Worm (Caenorhabditis elegans) whole organism, late embryonic: ENCODE results near the gene B0284.3.

ENCODE experiments used
- C08G9.2 ChIP-seq: sonication (generic microtip); optimal IDR thresholded peaks from 2 replicates; lab custom pipeline; 2016; ENCODE audit warnings: mild to moderate bottlenecking, missing genetic modification characterization, moderate library complexity, missing compliant biosample characterization
- K02D7.2 ChIP-seq: sonication (generic microtip); optimal IDR thresholded peaks from 2 replicates; lab custom pipeline; 2017; ENCODE audit warnings: mild to moderate bottlenecking, missing genetic modification characterization, missing compliant biosample characterization
- T23F11.4 ChIP-seq: fragments of 200-800 bp; sonication (Bioruptor generic); optimal IDR thresholded peaks from 2 replicates; lab custom pipeline; 2018; ENCODE audit warnings: mild to moderate bottlenecking, missing genetic modification characterization, missing compliant biosample characterization
- Y22D7AL.16 ChIP-seq: sonication (generic microtip); optimal IDR thresholded peaks from 2 replicates; lab custom pipeline; 2016; ENCODE audit warnings: missing genetic modification characterization, missing compliant biosample characterization
- ahr-1 ChIP-seq: sonication (generic microtip); optimal IDR thresholded peaks from 2 replicates; lab custom pipeline; 2016; ENCODE audit warnings: missing genetic modification characterization, missing compliant biosample characterization
- ceh-14 ChIP-seq: sonication (generic microtip); optimal IDR thresholded peaks from 2 replicates; lab custom pipeline; 2016; ENCODE audit warnings: missing genotype, missing genetic modification characterization, missing compliant biosample characterization
- ceh-18 ChIP-seq: sonication (generic microtip); optimal IDR thresholded peaks from 2 replicates; lab custom pipeline; 2016; ENCODE audit warnings: missing genetic modification characterization, missing compliant biosample characterization
- ceh-19 ChIP-seq: fragments of 200-800 bp; sonication (Bioruptor generic); optimal IDR thresholded peaks from 2 replicates; lab custom pipeline; 2018; ENCODE audit warnings: mild to moderate bottlenecking, missing genetic modification characterization, missing compliant biosample characterization
- ceh-22 ChIP-seq: sonication (generic microtip); optimal IDR thresholded peaks from 2 replicates; lab custom pipeline; 2017; ENCODE audit warnings: missing biosample characterization, missing genetic modification characterization
- ceh-31 ChIP-seq: sonication (generic microtip); optimal IDR thresholded peaks from 2 replicates; lab custom pipeline; 2016; ENCODE audit warnings: missing genetic modification characterization, missing compliant biosample characterization
- ceh-34 ChIP-seq: sonication (generic microtip); optimal IDR thresholded peaks from 2 replicates; lab custom pipeline; 2016; ENCODE audit warnings: mild to moderate bottlenecking, missing genetic modification characterization, missing compliant biosample characterization
- ceh-45 ChIP-seq: fragments of 200-800 bp; sonication (Bioruptor generic); IDR thresholded peaks from 2 replicates; pipeline ENCODE4 v1.3.6; 2022; ENCODE audit warnings: missing genetic modification reagents, missing genetic modification characterization, missing compliant biosample characterization
- ceh-6 ChIP-seq: fragments of 200-800 bp; sonication (Bioruptor generic); optimal IDR thresholded peaks from 2 replicates; lab custom pipeline; 2018; ENCODE audit warnings: mild to moderate bottlenecking, missing genetic modification characterization, missing compliant biosample characterization
- dmd-4 ChIP-seq: sonication (generic microtip); optimal IDR thresholded peaks from 2 replicates; lab custom pipeline; 2016; ENCODE audit warnings: borderline replicate concordance, missing genetic modification characterization, missing compliant biosample characterization
- dve-1 ChIP-seq: sonication (generic microtip); optimal IDR thresholded peaks from 2 replicates; lab custom pipeline; 2017; ENCODE audit warnings: antibody characterized with exemption, mild to moderate bottlenecking, missing genetic modification characterization, missing compliant biosample characterization
- elt-4 ChIP-seq: sonication (generic microtip); optimal IDR thresholded peaks from 2 replicates; lab custom pipeline; 2016; ENCODE audit warnings: missing genetic modification characterization, missing compliant biosample characterization
- ets-4 ChIP-seq: sonication (generic microtip); optimal IDR thresholded peaks from 2 replicates; lab custom pipeline; 2016; ENCODE audit warnings: missing genetic modification characterization, missing compliant biosample characterization
- fax-1 ChIP-seq: sonication (generic microtip); optimal IDR thresholded peaks from 2 replicates; lab custom pipeline; 2016; ENCODE audit warnings: missing genotype, missing genetic modification characterization, missing compliant biosample characterization
- fkh-10 ChIP-seq: fragments of 150-350 bp; optimal IDR thresholded peaks from 2 replicates; lab custom pipeline; 2014; ENCODE audit warnings: missing biosample characterization, missing genetic modification reagents, missing genetic modification characterization
- fkh-6 ChIP-seq: sonication (generic microtip); optimal IDR thresholded peaks from 2 replicates; lab custom pipeline; 2016; ENCODE audit warnings: missing genetic modification characterization, missing compliant biosample characterization
- hlh-6 ChIP-seq: sonication (generic microtip); optimal IDR thresholded peaks from 2 replicates; lab custom pipeline; 2016; ENCODE audit warnings: missing genotype, missing genetic modification characterization, missing compliant biosample characterization
- hlh-8 ChIP-seq: sonication (generic microtip); optimal IDR thresholded peaks from 2 replicates; lab custom pipeline; 2016; ENCODE audit warnings: missing genotype, missing genetic modification characterization, missing compliant biosample characterization
- lim-6 ChIP-seq: sonication (generic microtip); optimal IDR thresholded peaks from 2 replicates; lab custom pipeline; 2016; ENCODE audit warnings: missing genetic modification characterization, missing compliant biosample characterization
- lin-11 ChIP-seq: fragments of 200-800 bp; sonication (Bioruptor generic); optimal IDR thresholded peaks from 2 replicates; lab custom pipeline; 2018; ENCODE audit warnings: mild to moderate bottlenecking, missing genetic modification characterization, missing compliant biosample characterization
- nfya-1 ChIP-seq: sonication (generic microtip); optimal IDR thresholded peaks from 2 replicates; lab custom pipeline; 2017; ENCODE audit warnings: missing genetic modification characterization, mild to moderate bottlenecking, missing compliant biosample characterization, antibody characterized with exemption, moderate library complexity
- nhr-11 ChIP-seq: fragments of 150-350 bp; optimal IDR thresholded peaks from 2 replicates; lab custom pipeline; 2014; ENCODE audit warnings: missing biosample characterization, missing genetic modification characterization
- nhr-232 ChIP-seq: sonication (generic microtip); optimal IDR thresholded peaks from 2 replicates; lab custom pipeline; 2016; ENCODE audit warnings: missing genetic modification characterization, missing compliant biosample characterization
- odd-2 ChIP-seq: sonication (generic microtip); optimal IDR thresholded peaks from 2 replicates; lab custom pipeline; 2017; ENCODE audit warnings: antibody characterized with exemption, mild to moderate bottlenecking, missing genetic modification characterization, missing compliant biosample characterization
- pag-3 ChIP-seq: sonication (generic microtip); optimal IDR thresholded peaks from 2 replicates; lab custom pipeline; 2016; ENCODE audit warnings: missing compliant biosample characterization, missing genetic modification characterization, borderline replicate concordance
- pat-9 ChIP-seq: fragments of 200-800 bp; sonication (Bioruptor generic); optimal IDR thresholded peaks from 2 replicates; lab custom pipeline; 2018; ENCODE audit warnings: mild to moderate bottlenecking, missing genetic modification characterization, moderate library complexity, missing compliant biosample characterization
- pha-4 ChIP-seq: fragments of 150-350 bp; optimal IDR thresholded peaks from 2 replicates; lab custom pipeline; 2018; ENCODE audit warnings: missing biosample characterization, missing genetic modification reagents, missing genetic modification characterization
- pros-1 ChIP-seq: fragments of 150-350 bp; optimal IDR thresholded peaks from 2 replicates; lab custom pipeline; 2014; ENCODE audit warnings: missing biosample characterization, missing genetic modification reagents, missing genetic modification characterization
- ref-2 ChIP-seq: sonication (generic microtip); optimal IDR thresholded peaks from 2 replicates; lab custom pipeline; 2016; ENCODE audit warnings: missing genetic modification characterization, missing compliant biosample characterization
- rnt-1 ChIP-seq: sonication (generic microtip); optimal IDR thresholded peaks from 2 replicates; lab custom pipeline; 2016; ENCODE audit warnings: missing genetic modification characterization, missing compliant biosample characterization
- sdc-2 ChIP-seq: sonication (generic microtip); optimal IDR thresholded peaks from 2 replicates; lab custom pipeline; 2016; ENCODE audit warnings: missing genotype, missing genetic modification characterization, missing compliant biosample characterization
- sox-4 ChIP-seq: sonication (generic microtip); optimal IDR thresholded peaks from 2 replicates; lab custom pipeline; 2017; ENCODE audit warnings: mild to moderate bottlenecking, missing genetic modification characterization, inconsistent platforms, missing compliant biosample characterization
- syd-9 ChIP-seq: sonication (generic microtip); optimal IDR thresholded peaks from 2 replicates; lab custom pipeline; 2016; ENCODE audit warnings: mild to moderate bottlenecking, missing genetic modification characterization, moderate library complexity, missing compliant biosample characterization
- tbx-2 ChIP-seq: sonication (generic microtip); optimal IDR thresholded peaks from 2 replicates; lab custom pipeline; 2016; ENCODE audit warnings: missing genetic modification characterization, missing compliant biosample characterization
- tbx-7 ChIP-seq: sonication (generic microtip); optimal IDR thresholded peaks from 2 replicates; lab custom pipeline; 2016; ENCODE audit warnings: missing genotype, missing genetic modification characterization, missing compliant biosample characterization
- ttx-3 ChIP-seq: sonication (generic microtip); optimal IDR thresholded peaks from 2 replicates; lab custom pipeline; 2016; ENCODE audit warnings: missing genetic modification reagents, missing genetic modification characterization, missing compliant biosample characterization
- unc-42 ChIP-seq: sonication (generic microtip); optimal IDR thresholded peaks from 2 replicates; lab custom pipeline; 2016; ENCODE audit warnings: missing genotype, missing genetic modification characterization, missing compliant biosample characterization
- unc-55 ChIP-seq: sonication (generic microtip); optimal IDR thresholded peaks from 2 replicates; lab custom pipeline; 2017; ENCODE audit warnings: missing biosample characterization, missing genetic modification reagents, missing genetic modification characterization
- zip-5 ChIP-seq: sonication (generic microtip); optimal IDR thresholded peaks from 2 replicates; lab custom pipeline; 2016; ENCODE audit warnings: missing genetic modification characterization, missing compliant biosample characterization
- ztf-16 ChIP-seq: sonication (generic microtip); optimal IDR thresholded peaks from 2 replicates; lab custom pipeline; 2017; ENCODE audit warnings: missing genetic modification characterization, missing compliant biosample characterization

Gene B0284.3

ce11 chrIII:4369381-4369809, 10.2 kb downstream of the B0284.3 start (continued):
- TF ChIP-seq sdc-2 (tag; lab: Kevin White, UChicago) (peak; percentile 56), nfya-1 (tag; lab: Kevin White, UChicago) (peak; percentile 26), K02D7.2 (tag; lab: Kevin White, UChicago) (peak; percentile 44), dmd-4 (peak; percentile 33), pat-9 (tag; lab: Kevin White, UChicago) (peak; percentile 56), dve-1 (peak; percentile 18), syd-9 (tag; lab: Kevin White, UChicago) (peak; percentile 72), fax-1 (tag; lab: Kevin White, UChicago) (peak; percentile 20), unc-42 (tag; lab: Kevin White, UChicago) (peak; percentile 3), sox-4 (tag; lab: Kevin White, UChicago) (peak; percentile 30), ttx-3 (peak; percentile 61), ceh-31 (peak; percentile 29), ceh-45 (peak; percentile 69; the same call in 1 of the 2 replicates)
- TF ChIP-seq, all 69 proteins: peak for 47; not testable (repeated sequence) for 22

- no peak for TF ChIP-seq dve-1
- TF ChIP-seq C08G9.2 (tag; lab: Kevin White, UChicago), result no peak
- TF ChIP-seq elt-4 (tag; lab: Kevin White, UChicago), result no peak
- no peak for TF ChIP-seq T23F11.4 (GFP tag; lab: Kevin White, UChicago)
- no peak for TF ChIP-seq hlh-6 (tag; lab: Kevin White, UChicago)
- no peak for TF ChIP-seq pag-3 (tag; lab: Kevin White, UChicago)
- TF ChIP-seq ceh-22 (tag; lab: Kevin White, UChicago), result no peak
- TF ChIP-seq zip-5 (tag; lab: Kevin White, UChicago), result no peak
- TF ChIP-seq fkh-6 (tag; lab: Kevin White, UChicago), result no peak
- TF ChIP-seq odd-2, result no peak
- no peak for TF ChIP-seq ets-4
- no peak for TF ChIP-seq ahr-1 (tag; lab: Kevin White, UChicago)
Measured at ce11 chrIII:4367649-4368048, 12.0 kb downstream of the B0284.3 start, which contains the start of gene ckb-2. TSS of gene ckb-2 (plus strand) at chrIII:4367949.

DNA sequence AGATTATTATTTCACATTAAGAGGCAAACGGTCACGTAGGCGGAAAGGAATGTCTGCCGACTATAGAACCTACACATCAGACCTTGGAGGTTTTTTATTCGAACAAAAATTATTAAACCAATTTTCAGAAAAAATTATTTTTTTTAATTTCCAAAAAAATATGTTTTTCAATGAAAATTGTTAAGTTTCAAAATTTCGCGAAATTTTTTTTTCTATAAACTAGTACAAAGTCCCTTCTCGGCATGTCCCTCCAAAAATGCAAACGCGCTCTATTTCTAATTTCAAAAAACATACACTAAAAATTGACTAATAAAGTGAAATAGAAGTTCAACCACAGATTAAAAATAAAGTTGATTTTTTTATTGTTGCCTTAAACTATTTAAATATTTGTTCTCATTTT, 14.6 kb downstream of the B0284.3 start, which contains the start of gene ckb-1:
Gene ckb-1, plus strand, starts transcription at position 301 of the 400 bp plus-strand sequence.
- TF ChIP-seq tbx-2 (no peak), pros-1 (tag; lab: Kevin White, UChicago) (no peak), pha-4 (tag; lab: Kevin White, UChicago) (no peak), lim-6 (no peak), fkh-10 (GFP tag; lab: Kevin White, UChicago) (no peak), Y22D7AL.16 (tag; lab: Kevin White, UChicago) (no peak), ceh-18 (tag; lab: Kevin White, UChicago) (no peak), tbx-7 (tag; lab: Kevin White, UChicago) (no peak), unc-55 (GFP tag; lab: Kevin White, UChicago) (no peak), ceh-14 (tag; lab: Kevin White, UChicago) (no peak), elt-4 (tag; lab: Kevin White, UChicago) (no peak), ceh-6 (no peak), hlh-8 (tag; lab: Kevin White, UChicago) (no peak), ceh-19 (GFP tag; lab: Kevin White, UChicago) (no peak), ceh-34 (tag; lab: Kevin White, UChicago) (no peak)

DNA sequence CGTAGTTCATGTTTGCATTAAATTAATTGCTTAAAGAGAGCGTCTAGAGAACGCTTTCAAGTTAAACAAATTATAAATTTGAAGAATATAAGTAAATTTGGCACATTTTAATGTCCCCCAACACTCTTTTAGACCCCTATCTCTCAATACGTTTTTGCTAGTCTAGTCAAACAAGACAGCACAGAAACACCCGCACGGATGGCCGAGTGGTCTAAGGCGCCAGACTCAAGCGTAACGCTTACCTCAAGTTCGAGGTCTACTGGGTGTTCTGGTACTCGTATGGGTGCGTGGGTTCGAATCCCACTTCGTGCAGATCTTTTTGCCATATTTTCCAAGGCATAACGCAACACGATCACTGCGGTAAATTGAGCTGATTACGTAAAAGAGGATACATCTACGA, 17.3 kb downstream of the B0284.3 start:
- TF ChIP-seq rnt-1 (tag; lab: Kevin White, UChicago) (no peak), nhr-232 (tag; lab: Kevin White, UChicago) (no peak), unc-42 (tag; lab: Kevin White, UChicago) (no peak), nhr-11 (tag; lab: Kevin White, UChicago) (no peak), lin-11 (tag; lab: Kevin White, UChicago) (no peak), ztf-16 (tag; lab: Kevin White, UChicago) (no peak), ref-2 (tag; lab: Kevin White, UChicago) (peak; percentile 29)
